Worm (Caenorhabditis elegans) whole organism, late embryonic: Measurements from ENCODE around the gene mmab-1.
A peak's percentile ranks its signal among the peaks of the same experiment; 100 is the strongest.

ENCODE experiments used
- C38D4.7 ChIP-seq: fragments of 200-800 bp; sonication (Bioruptor generic); optimal IDR thresholded peaks from 2 replicates; lab custom pipeline; 2018; ENCODE audit warnings: mild to moderate bottlenecking, missing genetic modification characterization, moderate library complexity, missing compliant biosample characterization
- K02D7.2 ChIP-seq: sonication (generic microtip); optimal IDR thresholded peaks from 2 replicates; lab custom pipeline; 2017; ENCODE audit warnings: mild to moderate bottlenecking, missing genetic modification characterization, missing compliant biosample characterization
- T23F11.4 ChIP-seq: fragments of 200-800 bp; sonication (Bioruptor generic); optimal IDR thresholded peaks from 2 replicates; lab custom pipeline; 2018; ENCODE audit warnings: mild to moderate bottlenecking, missing genetic modification characterization, missing compliant biosample characterization
- Y22D7AL.16 ChIP-seq: sonication (generic microtip); optimal IDR thresholded peaks from 2 replicates; lab custom pipeline; 2016; ENCODE audit warnings: missing genetic modification characterization, missing compliant biosample characterization
- ceh-18 ChIP-seq: sonication (generic microtip); optimal IDR thresholded peaks from 2 replicates; lab custom pipeline; 2016; ENCODE audit warnings: missing genetic modification characterization, missing compliant biosample characterization
- ceh-2 ChIP-seq: sonication (generic microtip); optimal IDR thresholded peaks from 2 replicates; lab custom pipeline; 2016; ENCODE audit warnings: missing genotype, missing genetic modification characterization, missing compliant biosample characterization
- ceh-22 ChIP-seq: sonication (generic microtip); optimal IDR thresholded peaks from 2 replicates; lab custom pipeline; 2017; ENCODE audit warnings: missing biosample characterization, missing genetic modification characterization
- ceh-24 ChIP-seq: sonication (generic microtip); optimal IDR thresholded peaks from 2 replicates; lab custom pipeline; 2016; ENCODE audit warnings: mild to moderate bottlenecking, missing genetic modification characterization, missing compliant biosample characterization
- ceh-30 ChIP-seq: fragments of 150-350 bp; optimal IDR thresholded peaks from 2 replicates; lab custom pipeline; 2014; ENCODE audit warnings: missing biosample characterization, missing genetic modification characterization
- ceh-31 ChIP-seq: sonication (generic microtip); optimal IDR thresholded peaks from 2 replicates; lab custom pipeline; 2016; ENCODE audit warnings: missing genetic modification characterization, missing compliant biosample characterization
- ceh-34 ChIP-seq: sonication (generic microtip); optimal IDR thresholded peaks from 2 replicates; lab custom pipeline; 2016; ENCODE audit warnings: mild to moderate bottlenecking, missing genetic modification characterization, missing compliant biosample characterization
- ceh-48 ChIP-seq: sonication (generic microtip); optimal IDR thresholded peaks from 2 replicates; lab custom pipeline; 2016; ENCODE audit warnings: missing genetic modification characterization, inconsistent platforms, missing compliant biosample characterization
- ceh-6 ChIP-seq: fragments of 200-800 bp; sonication (Bioruptor generic); optimal IDR thresholded peaks from 2 replicates; lab custom pipeline; 2018; ENCODE audit warnings: mild to moderate bottlenecking, missing genetic modification characterization, missing compliant biosample characterization
- ceh-9 ChIP-seq: sonication (generic microtip); optimal IDR thresholded peaks from 2 replicates; lab custom pipeline; 2016; ENCODE audit warnings: mild to moderate bottlenecking, missing genetic modification characterization, inconsistent platforms, missing compliant biosample characterization
- dve-1 ChIP-seq: sonication (generic microtip); optimal IDR thresholded peaks from 2 replicates; lab custom pipeline; 2017; ENCODE audit warnings: antibody characterized with exemption, mild to moderate bottlenecking, missing genetic modification characterization, missing compliant biosample characterization
- elt-2 ChIP-seq: sonication (generic microtip); optimal IDR thresholded peaks from 2 replicates; lab custom pipeline; 2016; ENCODE audit warnings: missing genetic modification reagents, missing genetic modification characterization, missing compliant biosample characterization
- elt-4 ChIP-seq: sonication (generic microtip); optimal IDR thresholded peaks from 2 replicates; lab custom pipeline; 2016; ENCODE audit warnings: missing genetic modification characterization, missing compliant biosample characterization
- eyg-1 ChIP-seq: sonication (generic microtip); optimal IDR thresholded peaks from 2 replicates; lab custom pipeline; 2016; ENCODE audit warnings: missing genotype, missing genetic modification characterization, missing compliant biosample characterization
- fax-1 ChIP-seq: sonication (generic microtip); optimal IDR thresholded peaks from 2 replicates; lab custom pipeline; 2016; ENCODE audit warnings: missing genotype, missing genetic modification characterization, missing compliant biosample characterization
- fkh-10 ChIP-seq: fragments of 150-350 bp; optimal IDR thresholded peaks from 2 replicates; lab custom pipeline; 2014; ENCODE audit warnings: missing biosample characterization, missing genetic modification reagents, missing genetic modification characterization
- hlh-13 ChIP-seq: fragments of 200-800 bp; sonication (Bioruptor generic); optimal IDR thresholded peaks from 2 replicates; lab custom pipeline; 2018; ENCODE audit warnings: mild to moderate bottlenecking, missing genetic modification characterization, missing compliant biosample characterization
- hlh-15 ChIP-seq: sonication (generic microtip); optimal IDR thresholded peaks from 2 replicates; lab custom pipeline; 2016; ENCODE audit warnings: missing genetic modification characterization, missing compliant biosample characterization
- hlh-30 ChIP-seq: sonication (generic microtip); optimal IDR thresholded peaks from 2 replicates; lab custom pipeline; 2017; ENCODE audit warnings: antibody characterized with exemption, missing genetic modification characterization, missing compliant biosample characterization; ENCODE audit not compliant: insufficient read depth
- hlh-6 ChIP-seq: sonication (generic microtip); optimal IDR thresholded peaks from 2 replicates; lab custom pipeline; 2016; ENCODE audit warnings: missing genotype, missing genetic modification characterization, missing compliant biosample characterization
- lin-11 ChIP-seq: fragments of 200-800 bp; sonication (Bioruptor generic); optimal IDR thresholded peaks from 2 replicates; lab custom pipeline; 2018; ENCODE audit warnings: mild to moderate bottlenecking, missing genetic modification characterization, missing compliant biosample characterization
- madf-2 ChIP-seq: sonication (generic microtip); optimal IDR thresholded peaks from 2 replicates; lab custom pipeline; 2017; ENCODE audit warnings: missing genetic modification characterization, missing compliant biosample characterization
- mec-3 ChIP-seq: sonication (generic microtip); optimal IDR thresholded peaks from 2 replicates; lab custom pipeline; 2016; ENCODE audit warnings: borderline replicate concordance, missing genetic modification characterization, missing compliant biosample characterization
- nfya-1 ChIP-seq: sonication (generic microtip); optimal IDR thresholded peaks from 2 replicates; lab custom pipeline; 2017; ENCODE audit warnings: missing genetic modification characterization, mild to moderate bottlenecking, missing compliant biosample characterization, antibody characterized with exemption, moderate library complexity
- nhr-11 ChIP-seq: fragments of 150-350 bp; optimal IDR thresholded peaks from 2 replicates; lab custom pipeline; 2014; ENCODE audit warnings: missing biosample characterization, missing genetic modification characterization
- nhr-232 ChIP-seq: sonication (generic microtip); optimal IDR thresholded peaks from 2 replicates; lab custom pipeline; 2016; ENCODE audit warnings: missing genetic modification characterization, missing compliant biosample characterization
- odd-2 ChIP-seq: sonication (generic microtip); optimal IDR thresholded peaks from 2 replicates; lab custom pipeline; 2017; ENCODE audit warnings: antibody characterized with exemption, mild to moderate bottlenecking, missing genetic modification characterization, missing compliant biosample characterization
- pha-4 ChIP-seq: fragments of 150-350 bp; optimal IDR thresholded peaks from 2 replicates; lab custom pipeline; 2018; ENCODE audit warnings: missing biosample characterization, missing genetic modification reagents, missing genetic modification characterization
- pqm-1 ChIP-seq: sonication (generic microtip); optimal IDR thresholded peaks from 2 replicates; lab custom pipeline; 2016; ENCODE audit warnings: missing genetic modification characterization, missing compliant biosample characterization
- pros-1 ChIP-seq: fragments of 150-350 bp; optimal IDR thresholded peaks from 2 replicates; lab custom pipeline; 2014; ENCODE audit warnings: missing biosample characterization, missing genetic modification reagents, missing genetic modification characterization
- ref-2 ChIP-seq: sonication (generic microtip); optimal IDR thresholded peaks from 2 replicates; lab custom pipeline; 2016; ENCODE audit warnings: missing genetic modification characterization, missing compliant biosample characterization
- rnt-1 ChIP-seq: sonication (generic microtip); optimal IDR thresholded peaks from 2 replicates; lab custom pipeline; 2016; ENCODE audit warnings: missing genetic modification characterization, missing compliant biosample characterization
- sox-2 ChIP-seq: fragments of 200-800 bp; sonication (Bioruptor generic); IDR thresholded peaks from 2 replicates; pipeline ENCODE4 v1.3.6; 2022; ENCODE audit warnings: missing genetic modification reagents, missing genetic modification characterization, missing compliant biosample characterization
- syd-9 ChIP-seq: sonication (generic microtip); optimal IDR thresholded peaks from 2 replicates; lab custom pipeline; 2016; ENCODE audit warnings: mild to moderate bottlenecking, missing genetic modification characterization, moderate library complexity, missing compliant biosample characterization
- tbx-2 ChIP-seq: sonication (generic microtip); optimal IDR thresholded peaks from 2 replicates; lab custom pipeline; 2016; ENCODE audit warnings: missing genetic modification characterization, missing compliant biosample characterization
- tbx-7 ChIP-seq: sonication (generic microtip); optimal IDR thresholded peaks from 2 replicates; lab custom pipeline; 2016; ENCODE audit warnings: missing genotype, missing genetic modification characterization, missing compliant biosample characterization
- ttx-3 ChIP-seq: sonication (generic microtip); optimal IDR thresholded peaks from 2 replicates; lab custom pipeline; 2016; ENCODE audit warnings: missing genetic modification reagents, missing genetic modification characterization, missing compliant biosample characterization
- unc-3 ChIP-seq, 2 experiments: fragments of 200-800 bp in 1 of 2; sonication (Bioruptor generic) in 1 of 2; sonication (generic microtip) in 1 of 2; conservative IDR thresholded peaks in 1 of 2; optimal IDR thresholded peaks in 1 of 2; 2 replicates each; pipeline versions ENCODE4 v1.3.6 to Lab custom; 2016 to 2022; ENCODE audit warnings: missing compliant biosample characterization in 2 of 2, missing genetic modification characterization in 2 of 2, missing genetic modification reagents in 1 of 2
- unc-42 ChIP-seq: sonication (generic microtip); optimal IDR thresholded peaks from 2 replicates; lab custom pipeline; 2016; ENCODE audit warnings: missing genotype, missing genetic modification characterization, missing compliant biosample characterization
- unc-55 ChIP-seq: sonication (generic microtip); optimal IDR thresholded peaks from 2 replicates; lab custom pipeline; 2017; ENCODE audit warnings: missing biosample characterization, missing genetic modification reagents, missing genetic modification characterization
- zip-5 ChIP-seq: sonication (generic microtip); optimal IDR thresholded peaks from 2 replicates; lab custom pipeline; 2016; ENCODE audit warnings: missing genetic modification characterization, missing compliant biosample characterization

The mmab-1 gene

ce11 chrIII:4903784-4904183, 18.1 kb downstream of the mmab-1 start, which contains the start of gene kbp-2:
TSS of gene kbp-2 (minus strand) at chrIII:4903884.
- TF ChIP-seq ceh-31 (tag; lab: Kevin White, UChicago) (no peak), K02D7.2 (tag; lab: Kevin White, UChicago) (no peak), hlh-13 (no peak), nhr-11 (tag; lab: Kevin White, UChicago) (no peak), lin-11 (tag; lab: Kevin White, UChicago) (no peak), nfya-1 (tag; lab: Kevin White, UChicago) (no peak), ceh-22 (tag; lab: Kevin White, UChicago) (no peak), ceh-48 (tag; lab: Kevin White, UChicago) (no peak), fkh-10 (no peak), syd-9 (tag; lab: Kevin White, UChicago) (no peak), ceh-34 (no peak), zip-5 (tag; lab: Kevin White, UChicago) (no peak), ttx-3 (no peak), T23F11.4 (GFP tag; lab: Kevin White, UChicago) (no peak), hlh-30 (tag; lab: Kevin White, UChicago) (no peak), nhr-232 (tag; lab: Kevin White, UChicago) (no peak), pqm-1 (tag; lab: Kevin White, UChicago) (no peak), pha-4 (tag; lab: Kevin White, UChicago) (no peak), ceh-30 (tag; lab: Kevin White, UChicago) (no peak), elt-2 (tag; lab: Kevin White, UChicago) (no peak)

ce11 chrIII:4900260-4900659, 21.7 kb downstream of the mmab-1 start, which contains the start of gene tag-340:
TSS of gene tag-340 (plus strand) at chrIII:4900508.
- TF ChIP-seq sox-2 (no peak), ceh-9 (no peak), elt-4 (tag; lab: Kevin White, UChicago) (no peak)

ce11 chrIII:4899728-4900127, 22.2 kb downstream of the mmab-1 start:
- TF ChIP-seq fkh-10 (peak; percentile 72), elt-2 (tag; lab: Kevin White, UChicago) (peak; percentile 70), tbx-2 (tag; lab: Kevin White, UChicago) (peak; percentile 98), unc-42 (peak; percentile 89), rnt-1 (tag; lab: Kevin White, UChicago) (peak; percentile 98), hlh-30 (tag; lab: Kevin White, UChicago) (peak; percentile 98), lin-11 (tag; lab: Kevin White, UChicago) (no peak), tbx-7 (tag; lab: Kevin White, UChicago) (peak; percentile 52), ceh-6 (GFP tag; lab: Kevin White, UChicago) (peak; percentile 53), ttx-3 (no peak), ceh-2 (tag; lab: Kevin White, UChicago) (peak; percentile 70), ceh-18 (tag; lab: Kevin White, UChicago) (peak; percentile 99), Y22D7AL.16 (tag; lab: Kevin White, UChicago) (no peak), ceh-30 (tag; lab: Kevin White, UChicago) (peak; percentile 5), fax-1 (no peak), ceh-24 (no peak), unc-55 (peak; percentile 94), hlh-15 (tag; lab: Kevin White, UChicago) (no peak), pqm-1 (tag; lab: Kevin White, UChicago) (peak; percentile 77), unc-3 (GFP tag; conservative IDR thresholded peaks at IDR 0.05; lab: Robert Waterston, UW) (0 out of 2 replicates have a peak, but pooled peaks have one; percentile 37), unc-3 (tag; optimal IDR thresholded peaks at IDR 0.05; lab: Kevin White, UChicago) (peak; percentile 85), K02D7.2 (tag; lab: Kevin White, UChicago) (no peak), nhr-232 (tag; lab: Kevin White, UChicago) (no peak), nfya-1 (tag; lab: Kevin White, UChicago) (peak; percentile 97), odd-2 (tag; lab: Kevin White, UChicago) (no peak), pros-1 (tag; lab: Kevin White, UChicago) (peak; percentile 92), ceh-9 (no peak), ceh-34 (peak; percentile 95), C38D4.7 (no peak), elt-4 (tag; lab: Kevin White, UChicago) (no peak), mec-3 (tag; lab: Kevin White, UChicago) (no peak), ref-2 (tag; lab: Kevin White, UChicago) (peak; percentile 96), eyg-1 (tag; lab: Kevin White, UChicago) (peak; percentile 25), syd-9 (tag; lab: Kevin White, UChicago) (peak; percentile 70), hlh-6 (tag; lab: Kevin White, UChicago) (peak; percentile 37), sox-2 (no peak; the same call in 1 of the 2 replicates), madf-2 (tag; lab: Kevin White, UChicago) (peak; percentile 63), dve-1 (tag; lab: Kevin White, UChicago) (peak; percentile 93), pha-4 (tag; lab: Kevin White, UChicago) (no peak), ceh-22 (tag; lab: Kevin White, UChicago) (peak; percentile 41)
